Fruit fly (Drosophila melanogaster): ENCODE results near the gene CG18622.
"Not testable (repeated sequence)": the region's sequence is repeated elsewhere in the genome, so short reads cannot be mapped to it uniquely, and the experiment has no call there.

The CG18622 gene

DNA sequence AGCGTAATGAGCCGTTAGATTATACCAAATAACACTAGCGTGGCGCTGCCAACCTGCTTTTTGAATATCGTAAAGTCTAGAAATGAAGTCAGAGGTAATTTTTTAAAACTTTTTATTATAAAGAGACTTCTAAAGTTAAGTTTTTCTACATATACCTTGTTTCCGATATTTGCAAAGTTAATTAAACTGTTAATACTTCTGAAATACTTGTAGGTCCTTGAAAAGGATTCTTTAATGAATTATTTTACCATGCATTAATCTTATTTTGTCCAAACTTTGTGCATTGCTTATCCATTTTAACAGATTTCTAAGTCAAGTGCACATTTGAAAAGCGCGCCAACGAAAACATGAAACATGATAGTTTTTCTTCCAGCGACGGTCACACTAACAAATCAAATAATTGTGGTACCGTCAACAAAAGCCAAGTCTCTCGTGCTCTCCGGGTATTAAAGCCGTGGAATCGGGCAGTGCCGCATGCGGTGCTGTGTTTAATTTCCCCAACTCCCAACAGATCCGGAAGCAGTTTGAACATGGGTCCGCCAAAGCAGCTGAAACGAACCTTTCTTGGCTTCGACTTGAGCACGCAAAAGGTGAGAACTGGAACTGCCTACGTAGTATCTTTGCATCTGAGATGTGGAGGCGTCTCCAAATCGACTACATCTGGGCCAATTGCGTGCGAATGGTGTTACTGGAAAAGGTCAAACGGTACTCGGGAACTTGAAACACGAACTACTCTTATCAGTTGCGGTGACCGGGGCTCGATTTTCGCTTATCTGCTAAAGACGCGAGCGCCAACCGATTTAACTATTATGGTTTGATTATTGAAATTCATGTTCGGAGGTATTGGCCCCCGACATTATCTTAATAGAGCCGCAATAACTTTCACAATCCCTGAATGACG is 8.8 kb upstream of the CG18622 start, which contains the start of the genes EMC2A and CG3534:
EMC2A (minus strand) TSS at position 13 of the 901 bp plus-strand sequence.
CG3534 (plus strand) TSS at position 388 of the 901 bp plus-strand sequence.
- TF ChIP-seq CG8478 (optimal IDR thresholded peaks at IDR 0.05): no peak
- TF ChIP-seq CTCF (optimal IDR thresholded peaks at IDR 0.05): no peak

DNA sequence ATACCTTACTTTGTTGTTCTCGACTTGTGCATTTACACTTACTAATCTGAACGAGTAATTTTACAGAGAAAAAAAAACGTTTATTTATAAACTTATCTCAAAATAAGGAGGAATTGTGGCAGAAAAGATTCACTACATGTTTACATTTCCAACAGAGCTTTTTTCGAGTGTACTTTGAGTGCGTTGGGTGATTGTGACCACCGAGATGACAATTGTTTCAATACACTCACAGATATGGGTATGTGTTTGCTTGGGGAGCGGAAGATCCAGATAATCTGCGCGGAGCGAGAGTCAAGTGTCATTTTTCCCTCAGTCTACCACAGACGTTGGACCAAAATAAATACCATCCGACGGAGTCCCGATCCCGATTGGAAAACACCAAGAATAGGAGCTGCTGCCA is 5.2 kb upstream of the CG18622 start, which contains the start of gene CG31274:
CG31274 (plus strand) TSS at position 301 of the 400 bp plus-strand sequence.
- not testable (repeated sequence) for TF ChIP-seq CTCF, CG8478 (optimal IDR thresholded peaks at IDR 0.05)

DNA sequence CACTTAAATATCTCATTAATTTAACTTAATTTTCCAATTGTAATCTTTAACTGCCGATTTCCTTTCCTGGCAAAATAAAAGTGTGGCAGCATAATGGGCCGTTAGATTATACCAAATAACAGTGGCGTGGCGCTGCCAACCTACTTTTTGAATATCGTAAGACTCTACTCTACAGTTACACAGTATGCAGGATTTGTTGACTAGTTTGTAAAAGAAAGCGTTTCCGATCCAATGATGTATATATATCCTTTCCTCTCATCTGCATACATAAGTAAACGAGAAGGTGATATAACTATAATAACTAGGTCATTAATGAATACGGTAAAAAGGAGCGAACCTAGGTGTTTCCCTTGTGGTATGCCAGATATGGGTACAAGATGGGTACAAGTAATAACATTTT is 4.2 kb upstream of the CG18622 start, which contains the start of gene EMC2B:
EMC2B (minus strand) TSS at position 98 of the 400 bp plus-strand sequence.
- TF ChIP-seq CG8478 (optimal IDR thresholded peaks at IDR 0.05) (no peak), CTCF (optimal IDR thresholded peaks at IDR 0.05) (no peak)

DNA sequence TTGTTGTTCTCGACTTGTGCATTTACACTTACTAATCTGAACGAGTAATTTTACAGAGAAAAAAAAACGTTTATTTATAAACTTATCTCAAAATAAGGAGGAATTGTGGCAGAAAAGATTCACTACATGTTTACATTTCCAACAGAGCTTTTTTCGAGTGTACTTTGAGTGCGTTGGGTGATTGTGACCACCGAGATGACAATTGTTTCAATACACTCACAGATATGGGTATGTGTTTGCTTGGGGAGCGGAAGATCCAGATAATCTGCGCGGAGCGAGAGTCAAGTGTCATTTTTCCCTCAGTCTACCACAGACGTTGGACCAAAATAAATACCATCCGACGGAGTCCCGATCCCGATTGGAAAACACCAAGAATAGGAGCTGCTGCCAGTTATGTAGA is 982 bp upstream of the CG18622 start, which contains the start of gene MESK4:
MESK4 (plus strand) TSS at position 301 of the 400 bp plus-strand sequence.
- not testable (repeated sequence) for TF ChIP-seq CTCF, CG8478 (optimal IDR thresholded peaks at IDR 0.05)

DNA sequence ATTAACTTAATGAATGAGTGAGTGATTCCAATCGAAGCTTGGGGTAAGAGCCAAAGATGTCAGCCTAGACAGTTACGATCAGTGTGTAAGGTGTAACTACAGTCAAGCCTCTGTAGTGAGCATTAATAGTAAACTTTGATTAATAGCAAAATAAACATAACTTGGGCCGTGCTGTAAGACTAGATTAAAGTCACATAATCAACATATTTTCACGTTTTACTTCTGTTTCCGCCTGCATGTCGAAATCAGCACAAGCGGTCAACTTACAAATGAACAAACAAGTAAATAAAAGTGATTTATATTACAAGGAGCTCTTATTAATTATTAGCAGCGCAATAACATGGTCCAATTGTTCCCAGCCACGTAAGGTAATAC is 379 bp upstream of the CG18622 start:
- TF ChIP-seq CTCF (optimal IDR thresholded peaks at IDR 0.05) (no peak), CG8478 (optimal IDR thresholded peaks at IDR 0.05) (no peak)

DNA sequence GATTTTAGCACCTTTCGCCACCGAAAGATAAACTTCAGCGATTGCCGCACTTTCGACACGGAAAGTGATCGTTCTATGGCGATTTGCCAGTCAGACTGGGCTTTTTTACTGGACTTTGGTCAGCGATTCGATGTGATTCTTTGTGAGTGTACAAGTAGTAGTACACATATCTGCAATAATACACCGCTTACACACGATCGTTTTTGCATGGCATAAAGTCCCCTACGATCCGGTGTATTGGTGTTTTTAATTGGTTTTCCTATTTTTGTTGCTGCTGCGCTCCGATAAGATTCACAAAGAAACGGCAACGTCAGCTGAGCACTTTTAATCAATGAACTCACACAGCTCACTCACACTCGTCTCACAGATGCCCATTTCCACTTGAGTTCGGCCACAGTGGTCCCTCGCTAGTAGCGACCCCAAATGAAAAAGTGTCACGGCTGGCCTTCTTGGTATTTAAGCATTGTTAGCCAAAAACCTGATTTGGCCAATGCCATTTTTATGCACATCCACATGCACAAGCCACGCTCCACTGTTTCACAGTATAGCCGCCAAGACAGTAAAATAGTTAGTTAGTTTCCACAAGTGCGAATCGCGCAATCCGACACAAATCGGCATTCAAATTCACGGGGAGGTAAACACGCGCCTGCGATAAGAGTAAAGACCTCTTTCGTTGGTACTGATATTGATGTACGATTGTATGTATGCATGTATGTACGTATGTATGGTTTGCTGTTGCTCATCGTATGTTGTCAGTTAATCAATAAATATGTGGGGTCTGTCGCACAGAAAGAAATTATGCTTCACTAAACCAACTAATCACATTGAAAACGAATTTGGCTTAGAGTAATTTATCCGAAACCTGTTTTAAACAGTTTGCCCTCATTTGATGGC is 1.1 kb downstream of the CG18622 start:
- no peak for TF ChIP-seq CG8478 (optimal IDR thresholded peaks at IDR 0.05)
- TF ChIP-seq CTCF (optimal IDR thresholded peaks at IDR 0.05): no peak

DNA sequence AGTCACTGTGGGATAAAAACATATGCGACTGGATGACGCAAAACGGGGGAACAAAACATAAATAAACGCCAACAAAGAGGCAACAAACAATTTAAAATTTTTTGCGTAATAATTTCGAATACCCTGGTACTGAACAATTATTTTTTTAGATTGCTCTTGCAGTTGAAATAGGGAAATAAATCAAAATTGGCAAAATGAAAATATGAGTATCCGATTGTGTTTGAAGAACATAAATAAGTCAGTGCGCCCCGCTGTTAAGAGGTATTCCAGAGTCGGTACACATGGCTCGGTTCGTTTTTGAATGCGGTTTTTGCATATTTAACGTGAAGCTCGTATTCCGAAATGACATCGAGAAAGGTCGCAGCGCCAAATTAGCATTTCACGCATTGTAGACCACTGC is 2.0 kb downstream of the CG18622 start:
- no peak for TF ChIP-seq CTCF (optimal IDR thresholded peaks at IDR 0.05)
- no peak for TF ChIP-seq CG8478 (optimal IDR thresholded peaks at IDR 0.05)

DNA sequence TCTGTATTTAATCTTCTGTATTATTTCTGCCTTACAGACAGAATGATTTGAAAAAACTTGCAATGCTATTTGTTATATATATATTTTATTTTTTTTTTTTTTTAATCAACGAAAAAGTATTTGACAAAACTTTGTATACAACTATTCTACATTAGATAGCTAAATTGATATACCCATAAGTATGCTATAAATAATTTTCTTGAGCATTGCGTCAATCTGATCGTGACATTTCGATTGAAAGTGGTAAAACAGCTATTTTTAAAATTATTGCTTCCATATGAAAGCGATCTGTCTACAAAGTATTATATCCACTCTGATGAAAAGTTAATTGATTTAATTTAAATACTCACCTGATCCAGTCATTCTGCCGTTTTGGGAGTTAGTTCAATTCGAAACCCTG is 3.3 kb downstream of the CG18622 start:
- TF ChIP-seq CTCF (optimal IDR thresholded peaks at IDR 0.05) (no peak), CG8478 (optimal IDR thresholded peaks at IDR 0.05) (no peak)

DNA sequence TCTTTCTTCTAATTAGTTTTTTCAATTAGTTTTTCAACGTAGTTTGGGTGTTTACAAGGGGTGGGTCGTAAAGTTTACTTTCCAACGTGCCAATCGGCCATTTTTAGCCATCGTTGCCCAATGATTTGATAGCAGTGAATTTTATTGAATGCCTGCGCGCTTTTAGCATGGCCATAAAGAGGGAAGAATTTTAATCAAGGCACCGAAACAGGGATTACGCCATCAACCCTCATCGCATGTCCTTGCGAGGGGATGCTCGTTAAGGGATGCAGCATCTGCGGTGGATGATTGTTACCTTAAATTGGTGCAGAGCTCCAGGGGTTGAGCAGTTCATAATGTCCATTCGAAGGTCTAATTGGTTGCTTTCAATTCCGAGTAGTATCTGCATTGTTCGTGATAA is 4.5 kb downstream of the CG18622 start:
- no peak for TF ChIP-seq CTCF (optimal IDR thresholded peaks at IDR 0.05)
- TF ChIP-seq CG8478 (optimal IDR thresholded peaks at IDR 0.05): no peak

DNA sequence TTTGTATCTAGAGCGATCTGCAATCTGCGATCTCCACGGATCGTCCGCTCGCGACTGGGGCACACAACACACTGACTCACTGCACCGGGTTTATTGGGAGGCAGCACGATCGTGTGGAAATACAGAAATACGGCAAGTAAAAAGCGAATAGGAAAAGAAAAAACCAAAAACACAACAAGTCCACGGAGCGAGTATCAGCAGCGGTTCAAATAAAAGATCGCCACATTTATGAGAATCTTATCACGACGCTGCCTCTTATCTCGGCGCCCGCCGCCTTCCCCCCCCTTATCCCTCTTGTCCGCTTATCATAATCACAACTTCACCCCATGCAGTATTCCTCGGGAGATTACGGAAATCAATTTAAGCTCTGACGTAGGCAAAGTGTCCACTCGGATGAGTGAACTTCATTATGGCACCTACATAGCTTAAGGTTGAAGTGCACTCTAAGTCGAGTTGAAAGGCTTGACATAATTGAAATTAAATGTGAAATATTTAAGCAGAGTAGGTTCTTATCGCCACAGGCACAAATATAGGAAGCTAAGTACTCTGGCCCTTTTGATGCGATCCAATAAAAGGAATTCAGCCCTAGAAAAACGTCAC is 5.3 kb downstream of the CG18622 start, which contains the start of gene AhcyL2:
AhcyL2 (minus strand) TSS at position 51 of the 600 bp plus-strand sequence.
- TF ChIP-seq CG8478 (optimal IDR thresholded peaks at IDR 0.05) (no peak), CTCF (optimal IDR thresholded peaks at IDR 0.05) (no peak)

DNA sequence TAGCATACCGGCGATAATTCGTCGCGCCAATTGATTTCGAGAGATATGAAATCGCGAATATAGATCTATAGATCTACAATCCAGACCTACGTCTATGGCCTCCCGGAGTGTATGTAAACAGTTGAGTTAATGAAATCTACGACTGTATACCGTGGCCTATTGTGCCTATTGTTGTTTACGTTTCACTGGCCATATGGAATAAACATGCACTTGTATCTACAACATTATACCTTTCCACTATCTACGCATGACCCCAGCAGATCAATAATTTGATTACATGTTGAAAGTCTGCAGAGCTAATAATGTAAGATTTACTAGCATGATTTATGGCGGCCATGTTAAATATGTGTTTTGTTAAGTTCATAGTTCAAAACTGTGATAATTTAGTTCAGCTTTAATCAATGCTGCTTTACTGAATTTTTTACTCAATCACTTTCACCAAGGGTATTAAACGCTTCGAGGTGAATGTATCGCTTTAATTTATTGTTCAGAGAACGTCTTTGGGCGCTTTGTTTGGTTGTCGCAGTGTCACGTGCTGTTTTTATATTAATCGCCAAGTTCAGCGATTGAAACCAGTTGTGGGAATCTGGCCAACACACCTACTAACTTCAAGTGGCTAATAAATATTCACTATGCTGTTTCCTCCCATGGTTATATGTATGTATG is 6.4 kb downstream of the CG18622 start:
- TF ChIP-seq CTCF (optimal IDR thresholded peaks at IDR 0.05) (no peak), CG8478 (optimal IDR thresholded peaks at IDR 0.05) (no peak)

DNA sequence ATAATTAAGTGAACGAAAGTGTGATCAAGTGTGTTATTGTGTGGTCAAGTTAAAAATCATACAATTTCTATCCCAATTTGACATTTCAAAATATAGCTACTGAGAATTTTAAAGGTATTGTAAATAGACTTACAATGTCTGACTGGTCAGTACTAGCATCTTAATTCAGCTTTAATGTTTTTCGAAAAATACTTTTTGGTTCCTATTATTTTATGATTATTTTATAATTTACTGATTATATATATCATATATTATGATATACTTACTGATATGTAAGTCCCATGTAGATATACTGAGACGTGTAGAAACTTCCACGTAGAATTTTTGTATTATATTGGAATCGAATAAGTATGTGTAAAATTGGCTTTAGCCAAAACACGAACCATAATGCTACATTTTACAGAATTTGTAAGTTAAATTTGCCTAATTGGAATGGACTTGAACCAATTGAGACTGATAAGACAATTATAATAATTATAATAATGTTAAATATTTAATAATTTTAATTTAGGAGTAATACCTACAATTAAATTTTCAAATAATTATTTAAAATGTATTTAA is 9.7 kb downstream of the CG18622 start, which contains the start of gene Actn3:
Actn3 (minus strand) TSS at position 51 of the 561 bp plus-strand sequence.
- peak in 1 of 2 experiments; percentile 63 for TF ChIP-seq CTCF (optimal IDR thresholded peaks at IDR 0.05)
- TF ChIP-seq CG8478 (optimal IDR thresholded peaks at IDR 0.05): no peak

DNA sequence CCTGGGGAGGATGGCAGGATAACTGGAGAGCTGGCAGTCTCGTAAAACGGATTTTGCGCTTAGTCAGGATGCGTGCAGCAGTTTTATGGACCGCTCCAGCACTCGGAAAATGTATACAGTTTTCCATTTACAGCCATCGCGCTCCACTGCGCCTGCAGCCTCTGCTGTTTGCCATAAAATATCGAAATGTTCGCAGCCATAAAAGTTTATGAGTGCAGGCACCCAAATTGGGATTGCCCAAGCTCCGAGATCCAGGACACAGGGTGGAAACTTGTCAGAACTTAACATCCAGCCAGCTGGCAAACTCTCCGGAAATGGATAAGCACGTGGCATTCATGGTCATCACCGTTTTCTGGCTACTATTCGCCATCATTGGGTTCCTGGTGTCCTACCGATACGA is 12.6 kb downstream of the CG18622 start, which contains the start of gene VhaM9.7-d:
VhaM9.7-d (plus strand) TSS at position 301 of the 400 bp plus-strand sequence.
- TF ChIP-seq CTCF (optimal IDR thresholded peaks at IDR 0.05) (no peak), CG8478 (optimal IDR thresholded peaks at IDR 0.05) (no peak)

DNA sequence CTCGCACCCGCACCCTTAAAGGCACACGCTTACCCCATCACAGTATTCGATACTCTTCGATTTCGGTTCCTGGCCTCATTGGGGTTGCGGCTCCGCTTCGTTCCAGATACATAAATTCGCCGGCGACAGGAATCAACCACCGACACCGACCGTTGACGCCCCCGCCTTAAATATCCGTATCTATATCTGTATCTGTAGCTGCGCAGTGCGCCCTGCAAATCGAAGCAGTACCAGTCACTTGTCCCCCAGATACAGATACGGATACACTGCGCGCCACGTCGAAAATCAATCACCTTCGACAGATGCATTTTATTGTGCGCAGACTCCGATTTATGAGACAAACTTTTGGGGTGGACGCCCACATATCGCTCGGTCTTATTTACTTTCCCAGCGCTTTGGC is 15.0 kb downstream of the CG18622 start:
- no peak for TF ChIP-seq CG8478 (optimal IDR thresholded peaks at IDR 0.05)
- no peak for TF ChIP-seq CTCF (optimal IDR thresholded peaks at IDR 0.05)

Measured in S2 (cell line).